Fruit fly (Drosophila melanogaster): ENCODE data around the gene Mt2.

Mt2 gene

DNA sequence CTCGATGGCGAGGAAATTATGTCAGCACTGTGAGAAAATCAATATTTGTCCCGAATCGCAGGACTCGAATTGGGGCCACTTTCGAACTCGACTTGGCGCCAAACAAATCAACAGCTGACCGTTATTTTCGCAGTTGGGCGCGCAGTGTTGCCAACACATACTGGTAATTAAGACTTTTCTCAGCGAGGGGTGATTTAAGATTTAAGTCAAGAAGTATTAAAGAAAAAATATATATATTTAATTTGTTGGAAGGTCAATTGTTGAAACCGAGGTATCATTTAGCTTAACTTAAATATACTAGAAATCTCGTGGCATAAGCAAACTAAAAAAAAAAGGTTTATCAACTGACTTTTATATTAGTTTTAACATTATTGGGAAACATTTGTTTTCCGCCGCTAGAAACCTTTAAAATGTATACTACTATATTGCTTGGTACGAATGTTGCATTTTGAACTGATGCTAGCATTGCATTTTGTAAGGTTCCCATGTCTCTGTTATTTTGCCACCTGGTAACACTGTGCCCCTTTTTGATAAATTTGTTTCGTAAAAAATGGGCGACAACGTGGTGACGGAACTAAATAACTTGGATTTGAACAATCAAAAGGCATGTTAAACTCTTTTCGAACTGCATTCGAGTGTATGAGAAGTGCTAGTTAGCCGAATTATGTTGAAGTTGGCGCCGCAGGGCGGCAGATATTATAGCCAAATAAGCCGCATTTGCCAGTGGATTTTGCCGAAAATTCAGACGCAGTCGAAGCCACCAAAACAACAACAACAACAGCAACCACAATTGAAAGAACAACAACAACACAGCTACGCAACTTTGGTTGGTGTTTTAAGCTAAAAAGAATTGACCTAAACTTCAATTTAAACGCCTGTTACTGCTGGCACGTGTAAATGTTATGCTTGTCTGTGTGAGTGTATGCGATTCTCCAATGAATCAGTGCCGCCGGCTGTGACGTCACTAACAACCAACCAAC, 7.2 kb downstream of the Mt2 start, which contains the start of the genes Patsas and ThrRS (continued):
- peak; percentile 27 for TF ChIP-seq CG3995 (GFP tag; optimal IDR thresholded peaks at IDR 0.05)
- TF ChIP-seq cg (GFP tag; optimal IDR thresholded peaks at IDR 0.05): peak; percentile 69
- peak; percentile 90 for TF ChIP-seq Ptx1 (GFP tag; IDR thresholded peaks at IDR 0.05)
- peak; percentile 81 for TF ChIP-seq CG4730 (GFP tag; IDR thresholded peaks at IDR 0.05)
- TF ChIP-seq CG12104 (GFP tag; optimal IDR thresholded peaks at IDR 0.05): peak; percentile 80
- TF ChIP-seq p53 (GFP tag; optimal IDR thresholded peaks at IDR 0.05): peak; percentile 42
- TF ChIP-seq CG4820 (GFP tag; optimal IDR thresholded peaks at IDR 0.05): peak; percentile 84
- no peak for TF ChIP-seq HLH4C (GFP tag; IDR thresholded peaks at IDR 0.05; ENCODE audit: partially characterized antibody)
- no peak; the same call in 2 of the 3 replicates for TF ChIP-seq Opbp (GFP tag; IDR thresholded peaks at IDR 0.05; ENCODE audit: partially characterized antibody)
- peak; percentile 72; the same call in 1 of the 2 replicates for TF ChIP-seq CG32767 (GFP tag; IDR thresholded peaks at IDR 0.05)
- TF ChIP-seq Hey (tag; optimal IDR thresholded peaks at IDR 0.05): no peak
- TF ChIP-seq CG9727 (GFP tag; optimal IDR thresholded peaks at IDR 0.05): peak; percentile 82
- peak; percentile 69 for TF ChIP-seq Bteb2 (GFP tag; optimal IDR thresholded peaks at IDR 0.05)
- TF ChIP-seq Ets97D (GFP tag; optimal IDR thresholded peaks at IDR 0.05): peak; percentile 79
- TF ChIP-seq fu2 (GFP tag; optimal IDR thresholded peaks at IDR 0.05): peak; percentile 69
- peak; percentile 50 for TF ChIP-seq MTF-1 (GFP tag; optimal IDR thresholded peaks at IDR 0.05; ENCODE audit: borderline replicate concordance)
- TF ChIP-seq CG34376 (GFP tag; optimal IDR thresholded peaks at IDR 0.05): peak; percentile 31
- peak; percentile 73 for TF ChIP-seq CG10462 (GFP tag; optimal IDR thresholded peaks at IDR 0.05)
- peak; percentile 65 for TF ChIP-seq CG7928 (GFP tag; optimal IDR thresholded peaks at IDR 0.05)
- peak; percentile 54 for TF ChIP-seq jumu (GFP tag; optimal IDR thresholded peaks at IDR 0.05)
- TF ChIP-seq unc-4 (GFP tag; IDR thresholded peaks at IDR 0.05; ENCODE audit: partially characterized antibody): no peak
- peak; percentile 86 for TF ChIP-seq CG13775 (GFP tag; optimal IDR thresholded peaks at IDR 0.05)
- TF ChIP-seq CG10543 (GFP tag; optimal IDR thresholded peaks at IDR 0.05): peak; percentile 87
- TF ChIP-seq Max (GFP tag; optimal IDR thresholded peaks at IDR 0.05): peak; percentile 82
- peak; percentile 91 for TF ChIP-seq CG18599 (GFP tag; optimal IDR thresholded peaks at IDR 0.05)
- peak; percentile 88 for TF ChIP-seq tgo (GFP tag; IDR thresholded peaks at IDR 0.05)
- TF ChIP-seq chif (GFP tag; optimal IDR thresholded peaks at IDR 0.05): peak; percentile 45 to 77
- no peak for TF ChIP-seq Trl (optimal IDR thresholded peaks at IDR 0.05)
- peak; percentile 71 for TF ChIP-seq Trl (GFP tag; optimal IDR thresholded peaks at IDR 0.05)
- peak; percentile 51 for TF ChIP-seq fd102C (GFP tag; optimal IDR thresholded peaks at IDR 0.05)
- no peak for TF ChIP-seq CG3407 (GFP tag; optimal IDR thresholded peaks at IDR 0.05)
- no peak for TF ChIP-seq Neu2 (GFP tag; optimal IDR thresholded peaks at IDR 0.05; ENCODE audit: borderline replicate concordance)
- peak; percentile 73 for TF ChIP-seq ewg (GFP tag; optimal IDR thresholded peaks at IDR 0.05)
- TF ChIP-seq Jarid2 (GFP tag; optimal IDR thresholded peaks at IDR 0.05): peak; percentile 43
- peak; percentile 82; the same call in 2 of the 3 replicates for TF ChIP-seq so (GFP tag; IDR thresholded peaks at IDR 0.05)
- TF ChIP-seq cato (GFP tag; optimal IDR thresholded peaks at IDR 0.05; ENCODE audit: borderline replicate concordance): peak; percentile 83
- TF ChIP-seq Ravus (GFP tag; IDR thresholded peaks at IDR 0.05): no peak; the same call in 1 of the 2 replicates
- TF ChIP-seq H15 (GFP tag; IDR thresholded peaks at IDR 0.05): peak; percentile 76; the same call in 2 of the 3 replicates
- no peak for TF ChIP-seq grn (GFP tag; optimal IDR thresholded peaks at IDR 0.05)
- no peak for TF ChIP-seq sna (GFP tag; IDR thresholded peaks at IDR 0.05; ENCODE audit: partially characterized antibody)
- no peak; the same call in 1 of the 2 replicates for TF ChIP-seq CG13287 (GFP tag; IDR thresholded peaks at IDR 0.05; ENCODE audit: partially characterized antibody)
- TF ChIP-seq mld (GFP tag; IDR thresholded peaks at IDR 0.05; ENCODE audit: partially characterized antibody): no peak
- TF ChIP-seq CG4360 (GFP tag; IDR thresholded peaks at IDR 0.05): peak; percentile 90
- no peak for TF ChIP-seq sc (optimal IDR thresholded peaks at IDR 0.05)
- TF ChIP-seq sc (GFP tag; optimal IDR thresholded peaks at IDR 0.05): peak; percentile 72
- peak; percentile 55 for TF ChIP-seq CG16863 (GFP tag; optimal IDR thresholded peaks at IDR 0.05)
- TF ChIP-seq CG2116 (GFP tag; optimal IDR thresholded peaks at IDR 0.05): peak; percentile 90
- TF ChIP-seq sens-2 (GFP tag; IDR thresholded peaks at IDR 0.05): peak; percentile 23; the same call in 1 of the 2 replicates
